Fruit fly (Drosophila melanogaster) whole organism, embryonic: Measurements from ENCODE around the gene Acf.
A peak's percentile ranks its signal among the peaks of the same experiment; 100 is the strongest.

ENCODE experiments used
- CG18476 ChIP-seq: fragments of 200-800 bp; sonication (Bioruptor generic); optimal IDR thresholded peaks from 2 replicates; lab custom pipeline; 2016; ENCODE audit warnings: missing biosample characterization, mild to moderate bottlenecking, missing genetic modification characterization
- Dad ChIP-seq: fragments of 200-800 bp; sonication (Bioruptor generic); optimal IDR thresholded peaks from 3 replicates; lab custom pipeline; 2016; ENCODE audit warnings: missing biosample characterization, missing genetic modification characterization
- NK7.1 ChIP-seq: fragments of 200-800 bp; sonication (Bioruptor generic); optimal IDR thresholded peaks from 3 replicates; lab custom pipeline; 2016; ENCODE audit warnings: missing biosample characterization, missing genetic modification characterization
- Opbp ChIP-seq: fragments of 200-800 bp; sonication (Bioruptor generic); IDR thresholded peaks from 3 replicates; pipeline ENCODE4 v1.3.6; 2022; ENCODE audit warnings: missing biosample characterization, missing genetic modification characterization; ENCODE audit not compliant: partially characterized antibody
- Ptx1 ChIP-seq: fragments of 200-800 bp; sonication (Bioruptor generic); IDR thresholded peaks from 2 replicates; pipeline ENCODE4 v1.3.6; 2022; ENCODE audit warnings: missing biosample characterization, missing genetic modification characterization
- crp ChIP-seq, 2 experiments: fragments of 200-800 bp; sonication (Bioruptor generic); optimal IDR thresholded peaks; 2 replicates in 1 of 2; 3 replicates in 1 of 2; lab custom pipeline; 2017; ENCODE audit warnings: missing biosample characterization in 2 of 2, missing genetic modification characterization in 2 of 2, mild to moderate bottlenecking in 1 of 2, moderate library complexity in 1 of 2

- peak; percentile 56 for TF ChIP-seq Ptx1
- peak; percentile 46 for TF ChIP-seq CG18476 (GFP tag; lab: Kevin White, UChicago)
- TF ChIP-seq NK7.1 (GFP tag; lab: Kevin White, UChicago), result no peak
- no peak for TF ChIP-seq crp (GFP tag; optimal IDR thresholded peaks at IDR 0.05; lab: Kevin White, UChicago)
- TF ChIP-seq Dad (GFP tag; lab: Kevin White, UChicago), result no peak
- TF ChIP-seq Opbp (GFP tag; lab: Robert Waterston, UW), result no peak
Measured at dm6 chr3R:31744044-31744652, 49.6 kb upstream of the Acf start, which contains the start of gene CG1896.
